Worm (Caenorhabditis elegans): ENCODE data around the gene ints-7.

ints-7 gene

ce11 chrII:11619895-11620439, 37.3 kb downstream of the ints-7 start (continued):
- no peak for TF ChIP-seq skn-1 (tag; optimal IDR thresholded peaks at IDR 0.05)

ce11 chrII:11620630-11621246, 38.1 kb downstream of the ints-7 start:
- no peak for TF ChIP-seq unc-55 (GFP tag; optimal IDR thresholded peaks at IDR 0.05)
- TF ChIP-seq fos-1 (tag; optimal IDR thresholded peaks at IDR 0.05) = no peak
- TF ChIP-seq F13H6.1 (tag; optimal IDR thresholded peaks at IDR 0.05) = peak; percentile 35
- TF ChIP-seq blmp-1 (tag; optimal IDR thresholded peaks at IDR 0.05; ENCODE audit: insufficient read depth) = peak; percentile 47
- peak; percentile 44 for TF ChIP-seq nhr-25 (tag; optimal IDR thresholded peaks at IDR 0.05)

ce11 chrII:11621576-11621975, 38.9 kb downstream of the ints-7 start:
- TF ChIP-seq nhr-10 (tag; optimal IDR thresholded peaks at IDR 0.05) (no peak), snpc-4 (tag; optimal IDR thresholded peaks at IDR 0.05) (no peak), mab-5 (tag; optimal IDR thresholded peaks at IDR 0.05) (no peak), lsy-2 (tag; optimal IDR thresholded peaks at IDR 0.05) (peak in 1 of 2 experiments; percentile 29), zag-1 (tag; optimal IDR thresholded peaks at IDR 0.05) (peak; percentile 56), nhr-23 (tag; optimal IDR thresholded peaks at IDR 0.05) (no peak), unc-62 (GFP tag; optimal IDR thresholded peaks at IDR 0.05) (no peak), ZK546.5 (tag; optimal IDR thresholded peaks at IDR 0.05) (no peak), nhr-129 (tag; optimal IDR thresholded peaks at IDR 0.05) (no peak), elt-3 (tag; optimal IDR thresholded peaks at IDR 0.05) (no peak), nhr-11 (tag; optimal IDR thresholded peaks at IDR 0.05) (no peak), fos-1 (tag; optimal IDR thresholded peaks at IDR 0.05) (peak; percentile 12), sma-9 (GFP tag; optimal IDR thresholded peaks at IDR 0.05) (no peak), sma-9 (tag; optimal IDR thresholded peaks at IDR 0.05) (no peak), dmd-4 (tag; optimal IDR thresholded peaks at IDR 0.05) (no peak), R02D3.7 (tag; optimal IDR thresholded peaks at IDR 0.05) (no peak), egl-27 (tag; optimal IDR thresholded peaks at IDR 0.05) (no peak), ceh-82 (tag; optimal IDR thresholded peaks at IDR 0.05) (no peak), C34F6.9 (tag; optimal IDR thresholded peaks at IDR 0.05) (peak; percentile 49), nhr-12 (tag; optimal IDR thresholded peaks at IDR 0.05) (no peak), lin-11 (tag; optimal IDR thresholded peaks at IDR 0.05) (no peak), ama-1 (optimal IDR thresholded peaks at IDR 0.05) (no peak)

- TF ChIP-seq blmp-1 (tag; optimal IDR thresholded peaks at IDR 0.05; ENCODE audit: insufficient read depth) (no peak), elt-3 (tag; optimal IDR thresholded peaks at IDR 0.05) (no peak)
Observed at ce11 chrII:11622605-11623004, 40.0 kb downstream of the ints-7 start.

- no peak for TF ChIP-seq sem-4 (tag; optimal IDR thresholded peaks at IDR 0.05)
- no peak for TF ChIP-seq ztf-4 (tag; optimal IDR thresholded peaks at IDR 0.05)
- no peak for TF ChIP-seq snpc-4 (tag; optimal IDR thresholded peaks at IDR 0.05)
- TF ChIP-seq ZK546.5 (tag; optimal IDR thresholded peaks at IDR 0.05) = no peak
- no peak for TF ChIP-seq egl-27 (tag; optimal IDR thresholded peaks at IDR 0.05)
- no peak for TF ChIP-seq mdl-1 (tag; optimal IDR thresholded peaks at IDR 0.05)
- TF ChIP-seq ztf-11 (tag; optimal IDR thresholded peaks at IDR 0.05) = no peak
- no peak for TF ChIP-seq zag-1 (tag; optimal IDR thresholded peaks at IDR 0.05)
- TF ChIP-seq lin-39 (tag; optimal IDR thresholded peaks at IDR 0.05) = no peak
- TF ChIP-seq alr-1 (tag; optimal IDR thresholded peaks at IDR 0.05) = no peak
- TF ChIP-seq unc-39 (tag; optimal IDR thresholded peaks at IDR 0.05) = no peak
- no peak for TF ChIP-seq ceh-16 (tag; optimal IDR thresholded peaks at IDR 0.05)
- TF ChIP-seq ceh-82 (tag; optimal IDR thresholded peaks at IDR 0.05) = no peak
- no peak for TF ChIP-seq nhr-6 (tag; optimal IDR thresholded peaks at IDR 0.05)
Observed at ce11 chrII:11627904-11628303, 45.3 kb downstream of the ints-7 start.

Measured in whole organism, L2 larva.